Fruit fly (Drosophila melanogaster): ENCODE results near the gene CG31321.

The CG31321 gene

dm6 chr3R:14298078-14298896 lies 11.9 kb upstream of the CG31321 start:
- TF ChIP-seq Hr83 (GFP tag; optimal IDR thresholded peaks at IDR 0.05; ENCODE audit: poor library complexity, severe bottlenecking) (peak; percentile 50), OdsH (GFP tag; optimal IDR thresholded peaks at IDR 0.05) (peak; percentile 33), h (GFP tag; optimal IDR thresholded peaks at IDR 0.05) (peak; percentile 45), sv (GFP tag; optimal IDR thresholded peaks at IDR 0.05) (no peak), Hr78 (GFP tag; optimal IDR thresholded peaks at IDR 0.05) (no peak), CG9705 (GFP tag; optimal IDR thresholded peaks at IDR 0.05) (no peak), GATAd (GFP tag; optimal IDR thresholded peaks at IDR 0.05) (no peak), jim (GFP tag; optimal IDR thresholded peaks at IDR 0.05) (no peak), CrebA (GFP tag; optimal IDR thresholded peaks at IDR 0.05; ENCODE audit: borderline replicate concordance) (no peak), Rel (GFP tag; optimal IDR thresholded peaks at IDR 0.05) (no peak), Rel (tag; optimal IDR thresholded peaks at IDR 0.05) (peak; percentile 47), Myc (optimal IDR thresholded peaks at IDR 0.05) (no peak), dl (GFP tag; optimal IDR thresholded peaks at IDR 0.05; ENCODE audit: insufficient read depth in 1 of 2, partially characterized antibody in 2 of 2) (no peak), sage (GFP tag; optimal IDR thresholded peaks at IDR 0.05) (no peak), Hnf4 (GFP tag; optimal IDR thresholded peaks at IDR 0.05) (no peak), dsf (GFP tag; optimal IDR thresholded peaks at IDR 0.05; ENCODE audit: borderline replicate concordance) (no peak), Sp1 (GFP tag; optimal IDR thresholded peaks at IDR 0.05) (no peak), ey (GFP tag; optimal IDR thresholded peaks at IDR 0.05) (no peak), Jra (GFP tag; optimal IDR thresholded peaks at IDR 0.05) (no peak), psq (GFP tag; optimal IDR thresholded peaks at IDR 0.05) (peak; percentile 30), rgr (GFP tag; optimal IDR thresholded peaks at IDR 0.05) (no peak), Dfd (GFP tag; optimal IDR thresholded peaks at IDR 0.05) (no peak), N (GFP tag; optimal IDR thresholded peaks at IDR 0.05) (peak; percentile 1), CG32264 (GFP tag; optimal IDR thresholded peaks at IDR 0.05) (no peak), dmrt93B (GFP tag; optimal IDR thresholded peaks at IDR 0.05) (no peak), Dif (GFP tag; optimal IDR thresholded peaks at IDR 0.05; ENCODE audit: partially characterized antibody) (no peak), Abd-B (GFP tag; optimal IDR thresholded peaks at IDR 0.05) (no peak), woc (GFP tag; optimal IDR thresholded peaks at IDR 0.05) (no peak), lola (GFP tag; optimal IDR thresholded peaks at IDR 0.05) (no peak), foxo (GFP tag; optimal IDR thresholded peaks at IDR 0.05) (no peak), pan (optimal IDR thresholded peaks at IDR 0.05) (no peak)

DNA sequence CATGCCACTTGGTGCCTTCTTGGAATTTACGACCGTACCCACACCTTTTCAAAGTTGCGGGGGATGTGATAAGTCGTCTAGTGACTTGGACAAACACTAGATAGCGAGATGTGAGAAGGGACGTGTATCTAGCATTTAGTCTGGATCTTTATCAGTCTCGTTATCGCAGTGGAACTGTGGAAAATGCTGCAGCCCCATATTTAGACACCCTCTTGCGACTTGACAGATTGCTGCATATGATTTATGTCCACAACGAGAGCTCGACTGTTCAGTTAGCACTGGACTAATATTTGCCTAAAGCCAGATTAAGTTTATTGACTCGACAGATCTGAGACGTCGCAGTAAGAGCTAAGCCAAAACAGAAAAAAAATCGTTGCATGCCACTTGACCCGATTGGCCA lies 10.3 kb upstream of the CG31321 start:
- no peak for TF ChIP-seq Myc (optimal IDR thresholded peaks at IDR 0.05)
- TF ChIP-seq CG32264 (GFP tag; optimal IDR thresholded peaks at IDR 0.05), result no peak
- TF ChIP-seq jim (GFP tag; optimal IDR thresholded peaks at IDR 0.05), result no peak
- TF ChIP-seq Abd-B (GFP tag; optimal IDR thresholded peaks at IDR 0.05), result no peak
- TF ChIP-seq Dif (GFP tag; optimal IDR thresholded peaks at IDR 0.05; ENCODE audit: partially characterized antibody), result no peak
- TF ChIP-seq N (GFP tag; optimal IDR thresholded peaks at IDR 0.05), result no peak
- no peak for TF ChIP-seq Hr78 (GFP tag; optimal IDR thresholded peaks at IDR 0.05)
- TF ChIP-seq lola (GFP tag; optimal IDR thresholded peaks at IDR 0.05), result no peak
- TF ChIP-seq Hr83 (GFP tag; optimal IDR thresholded peaks at IDR 0.05; ENCODE audit: poor library complexity, severe bottlenecking), result no peak
- no peak for TF ChIP-seq psq (GFP tag; optimal IDR thresholded peaks at IDR 0.05)
- TF ChIP-seq dmrt93B (GFP tag; optimal IDR thresholded peaks at IDR 0.05), result no peak
- no peak for TF ChIP-seq fru (GFP tag; optimal IDR thresholded peaks at IDR 0.05)
- TF ChIP-seq ey (GFP tag; optimal IDR thresholded peaks at IDR 0.05), result no peak
- no peak for TF ChIP-seq Dfd (GFP tag; optimal IDR thresholded peaks at IDR 0.05)

DNA sequence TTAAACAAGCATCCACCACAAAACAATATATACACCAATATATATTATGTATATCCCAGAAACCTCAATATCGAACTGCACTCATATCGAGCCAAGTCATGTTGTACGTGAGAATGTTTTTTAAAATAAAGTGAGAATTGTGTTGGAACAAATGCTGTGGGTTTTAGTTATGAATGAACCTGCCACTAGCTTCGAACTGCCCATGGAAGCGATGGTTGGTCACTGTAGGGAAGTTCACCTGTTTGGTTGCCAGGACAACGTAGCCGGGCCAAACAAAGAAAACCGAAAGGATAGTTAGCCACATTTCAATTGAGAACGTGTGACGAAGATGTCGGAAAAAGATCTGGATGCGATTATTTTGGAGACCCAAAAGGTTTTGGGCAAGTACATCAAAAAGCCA lies 8.0 kb upstream of the CG31321 start, which contains the start of gene IFT54:
TSS of gene IFT54 (plus strand) at position 301 of the 400 bp plus-strand sequence.
- TF ChIP-seq psq (GFP tag; optimal IDR thresholded peaks at IDR 0.05) (no peak), lola (GFP tag; optimal IDR thresholded peaks at IDR 0.05) (no peak), Abd-B (GFP tag; optimal IDR thresholded peaks at IDR 0.05) (no peak), GATAd (GFP tag; optimal IDR thresholded peaks at IDR 0.05) (no peak), CrebA (GFP tag; optimal IDR thresholded peaks at IDR 0.05; ENCODE audit: borderline replicate concordance) (no peak), Hr78 (GFP tag; optimal IDR thresholded peaks at IDR 0.05) (no peak), ey (GFP tag; optimal IDR thresholded peaks at IDR 0.05) (no peak), Hnf4 (GFP tag; optimal IDR thresholded peaks at IDR 0.05) (no peak)

Data from whole organism, wandering third instar larva.